Fruit fly (Drosophila melanogaster) whole organism, wandering third instar larva: ENCODE results near the gene CG4592.

Experiments
- Abd-B ChIP-seq: fragments of >200 bp; optimal IDR thresholded peaks from 2 replicates; lab custom pipeline; 2017; ENCODE audit warnings: missing biosample characterization, missing genetic modification characterization
- CG32264 ChIP-seq: fragments of 200-800 bp; sonication (Bioruptor generic); optimal IDR thresholded peaks from 2 replicates; lab custom pipeline; 2016; ENCODE audit warnings: missing biosample characterization, missing genetic modification characterization
- CG9705 ChIP-seq: fragments of 200-800 bp; sonication (Bioruptor generic); optimal IDR thresholded peaks from 2 replicates; lab custom pipeline; 2018; ENCODE audit warnings: missing biosample characterization, mild to moderate bottlenecking, missing genetic modification characterization
- Dfd ChIP-seq: fragments of >200 bp; optimal IDR thresholded peaks from 2 replicates; lab custom pipeline; 2017; ENCODE audit warnings: missing biosample characterization, missing genetic modification characterization
- GATAd ChIP-seq: sonication (Bioruptor generic); optimal IDR thresholded peaks from 2 replicates; lab custom pipeline; 2016; ENCODE audit warnings: missing biosample characterization, missing genetic modification characterization
- HLH106 ChIP-seq: fragments of 200-800 bp; optimal IDR thresholded peaks from 3 replicates; lab custom pipeline; 2019; ENCODE audit warnings: missing biosample characterization, mild to moderate bottlenecking, missing genetic modification characterization, moderate library complexity
- Hnf4 ChIP-seq: fragments of 200-800 bp; sonication (Bioruptor generic); optimal IDR thresholded peaks from 2 replicates; lab custom pipeline; 2016; ENCODE audit warnings: missing biosample characterization, mild to moderate bottlenecking, missing genetic modification characterization
- Hr83 ChIP-seq: fragments of 200-300 bp; sonication (Bioruptor generic); optimal IDR thresholded peaks from 2 replicates; lab custom pipeline; 2016; ENCODE audit warnings: missing biosample characterization, mild to moderate bottlenecking, missing genetic modification characterization, moderate library complexity; ENCODE audit not compliant: poor library complexity, severe bottlenecking
- Jra ChIP-seq: sonication (Bioruptor generic); optimal IDR thresholded peaks from 2 replicates; lab custom pipeline; 2016; ENCODE audit warnings: missing biosample characterization, missing genetic modification characterization
- Mio ChIP-seq: sonication (Bioruptor generic); optimal IDR thresholded peaks from 2 replicates; lab custom pipeline; 2016; ENCODE audit warnings: missing biosample characterization, missing genetic modification characterization
- Myc ChIP-seq: fragments of >200 bp; optimal IDR thresholded peaks from 2 replicates; lab custom pipeline; 2017
- OdsH ChIP-seq: fragments of 200-800 bp; sonication (Bioruptor generic); optimal IDR thresholded peaks from 2 replicates; lab custom pipeline; 2016; ENCODE audit warnings: missing biosample characterization, mild to moderate bottlenecking, missing genetic modification characterization
- Vsx2 ChIP-seq: fragments of 200-300, 225-300 bp; sonication (Bioruptor generic); optimal IDR thresholded peaks from 2 replicates; lab custom pipeline; 2018; ENCODE audit warnings: missing biosample characterization, missing genetic modification characterization; ENCODE audit not compliant: partially characterized antibody
- br ChIP-seq: fragments of 200-800 bp; sonication (Bioruptor generic); optimal IDR thresholded peaks from 2 replicates; lab custom pipeline; 2016; ENCODE audit warnings: missing biosample characterization, missing genetic modification characterization
- brk ChIP-seq: fragments of 200-800 bp; sonication (Bioruptor generic); optimal IDR thresholded peaks from 2 replicates; lab custom pipeline; 2016; ENCODE audit warnings: missing biosample characterization, mild to moderate bottlenecking, missing genetic modification characterization
- dl ChIP-seq, 2 experiments: fragments of 175-275, 200-275 bp in 1 of 2; fragments of 200-275 bp in 1 of 2; sonication (Bioruptor generic); optimal IDR thresholded peaks; lab custom pipeline; 2018; ENCODE audit warnings: mild to moderate bottlenecking in 2 of 2, missing biosample characterization in 2 of 2, missing genetic modification characterization in 2 of 2, moderate library complexity in 2 of 2; ENCODE audit not compliant: partially characterized antibody in 2 of 2, insufficient read depth in 1 of 2
- dmrt93B ChIP-seq: fragments of 200-800 bp; sonication (Bioruptor generic); optimal IDR thresholded peaks from 2 replicates; lab custom pipeline; 2018; ENCODE audit warnings: missing biosample characterization, mild to moderate bottlenecking, missing genetic modification characterization
- ey ChIP-seq: fragments of 200-800 bp; sonication (Bioruptor generic); optimal IDR thresholded peaks from 2 replicates; lab custom pipeline; 2016; ENCODE audit warnings: missing biosample characterization, missing genetic modification characterization
- foxo ChIP-seq, 2 experiments: fragments of 200-800 bp; sonication (Bioruptor generic); optimal IDR thresholded peaks; 2 replicates in 1 of 2; 3 replicates in 1 of 2; lab custom pipeline; 2016 to 2017; ENCODE audit warnings: missing biosample characterization in 2 of 2, missing genetic modification characterization in 2 of 2
- fru ChIP-seq: fragments of 200-800 bp; sonication (Bioruptor generic); optimal IDR thresholded peaks from 3 replicates; lab custom pipeline; 2016; ENCODE audit warnings: missing biosample characterization, mild to moderate bottlenecking, missing genetic modification characterization
- h ChIP-seq: fragments of 200-800 bp; sonication (Bioruptor generic); optimal IDR thresholded peaks from 3 replicates; lab custom pipeline; 2016; ENCODE audit warnings: missing biosample characterization, mild to moderate bottlenecking, missing genetic modification characterization
- jim ChIP-seq: fragments of 175-275, 200-325 bp; sonication (Bioruptor generic); optimal IDR thresholded peaks from 2 replicates; lab custom pipeline; 2016; ENCODE audit warnings: missing biosample characterization, mild to moderate bottlenecking, missing genetic modification characterization
- lola ChIP-seq: fragments of >200 bp; optimal IDR thresholded peaks from 2 replicates; lab custom pipeline; 2017; ENCODE audit warnings: missing biosample characterization, missing genetic modification characterization
- pan ChIP-seq: fragments of >200 bp; optimal IDR thresholded peaks from 2 replicates; lab custom pipeline; 2017
- psq ChIP-seq: fragments of 200-800 bp; sonication (Bioruptor generic); optimal IDR thresholded peaks from 3 replicates; lab custom pipeline; 2017; ENCODE audit warnings: missing biosample characterization, mild to moderate bottlenecking, missing genetic modification characterization, moderate library complexity
- rgr ChIP-seq: fragments of 200-800 bp; sonication (Bioruptor generic); optimal IDR thresholded peaks from 3 replicates; lab custom pipeline; 2016; ENCODE audit warnings: missing biosample characterization, mild to moderate bottlenecking, missing genetic modification characterization
- sage ChIP-seq: fragments of 200-800 bp; sonication (Bioruptor generic); optimal IDR thresholded peaks from 2 replicates; lab custom pipeline; 2016; ENCODE audit warnings: missing biosample characterization, mild to moderate bottlenecking, missing genetic modification characterization
- sv ChIP-seq: fragments of 200-800 bp; sonication (Bioruptor generic); optimal IDR thresholded peaks from 3 replicates; lab custom pipeline; 2016; ENCODE audit warnings: missing biosample characterization, missing genetic modification characterization
- tai ChIP-seq: sonication (Bioruptor generic); optimal IDR thresholded peaks from 2 replicates; lab custom pipeline; 2016; ENCODE audit warnings: missing biosample characterization, missing genetic modification characterization
- usp ChIP-seq: fragments of >200 bp; optimal IDR thresholded peaks from 2 replicates; lab custom pipeline; 2017; ENCODE audit warnings: missing biosample characterization, missing genetic modification characterization
- woc ChIP-seq: sonication (Bioruptor generic); optimal IDR thresholded peaks from 2 replicates; lab custom pipeline; 2016; ENCODE audit warnings: missing biosample characterization, mild to moderate bottlenecking, missing genetic modification characterization

CG4592 gene

DNA sequence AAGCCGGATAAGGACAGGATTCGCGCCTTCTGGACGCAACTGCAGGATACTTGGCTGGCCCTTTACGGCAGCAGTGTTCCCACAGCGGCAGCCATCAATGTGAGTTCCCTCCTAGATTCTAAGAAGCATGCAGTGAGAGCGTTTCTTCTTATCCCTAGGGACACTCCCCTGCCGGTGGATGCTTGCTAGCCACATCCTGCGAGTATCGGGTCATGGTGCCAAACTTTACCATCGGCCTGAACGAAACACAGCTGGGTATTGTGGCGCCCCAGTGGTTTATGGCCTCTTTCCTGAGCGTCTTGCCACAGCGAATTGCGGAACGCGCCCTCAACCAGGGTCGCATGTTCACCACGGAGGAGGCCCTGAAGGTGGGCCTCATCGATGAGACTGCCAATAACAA, 2.2 kb upstream of the CG4592 start:
- TF ChIP-seq dl (GFP tag; optimal IDR thresholded peaks at IDR 0.05; lab: Kevin White, UChicago; ENCODE audit: insufficient read depth in 1 of 2, partially characterized antibody in 2 of 2) (no peak), Dfd (GFP tag; lab: Kevin White, UChicago) (no peak), fru (GFP tag; lab: Kevin White, UChicago) (no peak)

dm6 chr2L:9919949-9920348, 1.5 kb upstream of the CG4592 start, which contains the start of gene CG4594:
CG4594 (plus strand) TSS chr2L:9920160.
- TF ChIP-seq sage (GFP tag; lab: Kevin White, UChicago) (peak; percentile 41), dmrt93B (GFP tag; lab: Kevin White, UChicago) (no peak), tai (GFP tag; lab: Kevin White, UChicago) (no peak), pan (no peak), rgr (GFP tag; lab: Kevin White, UChicago) (no peak)

DNA sequence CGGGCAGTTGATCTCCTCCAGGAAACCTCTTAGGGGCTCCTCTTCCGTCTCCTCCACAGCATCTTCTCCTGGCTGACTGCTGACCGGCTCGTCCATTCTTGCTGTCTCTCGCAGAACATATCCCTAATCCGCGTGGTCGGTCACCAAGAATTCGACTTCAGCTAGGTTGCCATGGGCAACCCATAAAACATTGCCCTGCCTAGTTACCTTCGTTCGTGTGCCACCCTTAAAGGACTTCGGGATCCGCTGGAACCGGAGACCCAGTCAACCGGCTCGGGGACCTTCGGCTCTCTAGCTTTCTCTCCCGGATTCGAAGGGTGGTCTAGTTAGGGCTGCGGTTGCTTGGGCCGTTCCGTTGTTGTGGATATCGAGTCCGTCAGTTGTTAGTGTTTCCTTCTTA, 3.3 kb downstream of the CG4592 start, which contains the start of the genes TbCMF46 and CG42366:
TSS of gene TbCMF46 (minus strand) at position 101 of the 400 bp plus-strand sequence.
TSS of gene CG42366 (plus strand) at position 397 of the 400 bp plus-strand sequence.
- TF ChIP-seq OdsH, result no peak
- TF ChIP-seq foxo (GFP tag; optimal IDR thresholded peaks at IDR 0.05; lab: Kevin White, UChicago), result no peak
- TF ChIP-seq psq (GFP tag; lab: Kevin White, UChicago), result no peak
- no peak for TF ChIP-seq GATAd

dm6 chr2L:9930280-9930679, 8.8 kb downstream of the CG4592 start, which contains the start of gene CG42367:
CG42367 (plus strand) TSS chr2L:9930580.
- TF ChIP-seq GATAd (no peak), Hr83 (GFP tag; lab: Kevin White, UChicago) (no peak), sv (GFP tag; lab: Kevin White, UChicago) (no peak), usp (GFP tag; lab: Kevin White, UChicago) (no peak), pan (no peak), brk (no peak), Myc (lab: Kevin White, UChicago) (no peak)

dm6 chr2L:9933063-9933462, 11.6 kb downstream of the CG4592 start, which contains the start of gene Cpr30F:
Cpr30F (minus strand) TSS chr2L:9933163.
- TF ChIP-seq Mio (GFP tag; lab: Kevin White, UChicago), result no peak
- no peak for TF ChIP-seq sv (GFP tag; lab: Kevin White, UChicago)
- TF ChIP-seq foxo (GFP tag; optimal IDR thresholded peaks at IDR 0.05; lab: Kevin White, UChicago), result no peak
- TF ChIP-seq pan, result no peak
- TF ChIP-seq OdsH, result no peak
- no peak for TF ChIP-seq dmrt93B (GFP tag; lab: Kevin White, UChicago)
- TF ChIP-seq Vsx2 (GFP tag; lab: Kevin White, UChicago), result no peak
- no peak for TF ChIP-seq Hr83 (GFP tag; lab: Kevin White, UChicago)
- TF ChIP-seq CG32264 (GFP tag; lab: Kevin White, UChicago), result no peak
- TF ChIP-seq Jra, result no peak
- TF ChIP-seq br (GFP tag; lab: Kevin White, UChicago), result no peak
- no peak for TF ChIP-seq dl (GFP tag; optimal IDR thresholded peaks at IDR 0.05; lab: Kevin White, UChicago; ENCODE audit: insufficient read depth in 1 of 2, partially characterized antibody in 2 of 2)
- no peak for TF ChIP-seq sage (GFP tag; lab: Kevin White, UChicago)
- TF ChIP-seq lola (GFP tag; lab: Kevin White, UChicago), result no peak
- TF ChIP-seq Dfd (GFP tag; lab: Kevin White, UChicago), result no peak
- no peak for TF ChIP-seq Myc (lab: Kevin White, UChicago)
- TF ChIP-seq HLH106, result no peak
- TF ChIP-seq fru (GFP tag; lab: Kevin White, UChicago), result no peak
- no peak for TF ChIP-seq woc (GFP tag; lab: Kevin White, UChicago)
- no peak for TF ChIP-seq usp (GFP tag; lab: Kevin White, UChicago)

DNA sequence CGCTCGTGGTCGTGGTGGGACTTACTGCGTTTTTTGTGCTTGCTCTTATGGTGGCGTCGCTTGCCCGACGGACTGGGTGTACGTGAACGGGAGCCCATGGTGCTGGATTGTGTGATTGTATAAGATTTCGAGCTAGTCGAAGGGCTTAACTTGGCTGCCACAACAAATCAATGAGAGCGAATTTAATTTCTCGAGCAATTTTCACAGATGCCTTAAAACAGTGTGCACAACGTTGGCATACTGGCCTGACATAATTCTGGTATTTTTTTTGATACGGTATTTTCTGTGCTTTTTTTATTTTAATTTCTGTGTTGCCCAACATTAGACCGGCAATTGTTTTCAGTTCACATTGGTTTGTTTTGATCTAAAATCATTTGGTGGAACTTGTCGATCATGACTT, 16.5 kb downstream of the CG4592 start, which contains the start of gene Arglu1:
TSS of gene Arglu1 (minus strand) at position 227 of the 400 bp plus-strand sequence.
- TF ChIP-seq CG9705 (GFP tag; lab: Kevin White, UChicago), result no peak
- TF ChIP-seq Jra, result peak; percentile 32
- no peak for TF ChIP-seq Mio (GFP tag; lab: Kevin White, UChicago)
- TF ChIP-seq Vsx2 (GFP tag; lab: Kevin White, UChicago), result peak; percentile 25
- no peak for TF ChIP-seq Hnf4 (GFP tag; lab: Kevin White, UChicago)
- peak; percentile 92 for TF ChIP-seq Hr83 (GFP tag; lab: Kevin White, UChicago)
- no peak for TF ChIP-seq Abd-B (GFP tag; lab: Kevin White, UChicago)
- TF ChIP-seq Dfd (GFP tag; lab: Kevin White, UChicago), result no peak
- TF ChIP-seq CG32264 (GFP tag; lab: Kevin White, UChicago), result peak; percentile 34
- TF ChIP-seq fru (GFP tag; lab: Kevin White, UChicago), result peak; percentile 41
- TF ChIP-seq h (GFP tag; lab: Kevin White, UChicago), result peak; percentile 62
- peak in 1 of 2 experiments; percentile 54 for TF ChIP-seq foxo (GFP tag; optimal IDR thresholded peaks at IDR 0.05; lab: Kevin White, UChicago)
- peak; percentile 33 for TF ChIP-seq jim
- peak; percentile 5 for TF ChIP-seq ey
- TF ChIP-seq HLH106, result peak; percentile 4
- TF ChIP-seq rgr (GFP tag; lab: Kevin White, UChicago), result peak; percentile 64
- TF ChIP-seq psq (GFP tag; lab: Kevin White, UChicago), result peak; percentile 26
- no peak for TF ChIP-seq sv (GFP tag; lab: Kevin White, UChicago)
